Worm (Caenorhabditis elegans) whole organism, young adult: ENCODE data around the gene cpin-1.

ENCODE experiments used
- F22D6.2 ChIP-seq: sonication (generic microtip); optimal IDR thresholded peaks from 2 replicates; lab custom pipeline; 2016; ENCODE audit warnings: mild to moderate bottlenecking, missing genetic modification characterization, missing compliant biosample characterization
- cebp-2 ChIP-seq: fragments of 200-800 bp; sonication (Bioruptor generic); IDR thresholded peaks from 2 replicates; pipeline ENCODE4 v1.3.6; 2022; ENCODE audit warnings: missing genetic modification characterization, missing compliant biosample characterization
- die-1 ChIP-seq: sonication (generic microtip); optimal IDR thresholded peaks from 2 replicates; lab custom pipeline; 2016; ENCODE audit warnings: missing genotype, mild to moderate bottlenecking, missing genetic modification characterization, missing compliant biosample characterization
- dox-1 ChIP-seq: fragments of 200-800 bp; sonication (Bioruptor generic); IDR thresholded peaks from 2 replicates; pipeline ENCODE4 v1.3.6; 2022; ENCODE audit warnings: missing genetic modification reagents, missing genetic modification characterization, missing compliant biosample characterization
- efl-1 ChIP-seq: fragments of 150-350 bp; optimal IDR thresholded peaks from 2 replicates; lab custom pipeline; 2014; ENCODE audit warnings: missing biosample characterization, missing genetic modification reagents, missing genetic modification characterization
- hsf-1 ChIP-seq: fragments of 200-800 bp; sonication (Bioruptor generic); IDR thresholded peaks from 2 replicates; pipeline ENCODE4 v1.3.6; 2022; ENCODE audit warnings: missing genetic modification reagents, missing genetic modification characterization, missing compliant biosample characterization
- lin-54 ChIP-seq: fragments of 200-800 bp; sonication (Bioruptor generic); optimal IDR thresholded peaks from 2 replicates; lab custom pipeline; 2018; ENCODE audit warnings: mild to moderate bottlenecking, missing genetic modification characterization, missing compliant biosample characterization

DNA sequence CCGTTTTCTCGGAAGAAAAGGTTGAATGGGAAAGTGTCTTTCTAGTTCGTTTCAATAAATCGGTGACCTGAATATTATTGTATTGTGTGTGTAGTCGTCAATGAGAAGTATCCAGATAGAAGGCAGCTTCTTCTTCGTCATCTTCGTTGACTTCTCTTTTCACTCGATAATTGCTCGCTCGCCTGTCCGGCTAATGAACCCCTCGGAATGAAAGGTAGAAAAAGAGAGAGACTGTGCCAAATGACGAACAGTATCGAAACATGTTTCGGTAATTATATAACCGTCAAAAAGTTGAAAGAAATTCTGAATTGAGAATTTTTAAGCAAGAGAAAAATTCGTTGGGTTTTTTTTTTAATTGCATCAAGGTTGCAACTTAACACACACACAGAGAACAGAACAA, 6.9 kb downstream of the cpin-1 start, which contains the start of gene cutl-17:
- TF ChIP-seq lin-54 (GFP tag; lab: Kevin White, UChicago) (no peak), hsf-1 (GFP tag; lab: Robert Waterston, UW) (no peak), dox-1 (GFP tag; lab: Robert Waterston, UW) (no peak), F22D6.2 (tag; lab: Kevin White, UChicago) (no peak), die-1 (tag; lab: Kevin White, UChicago) (no peak), cebp-2 (GFP tag; lab: Robert Waterston, UW) (no peak), efl-1 (no peak)
